Worm (Caenorhabditis elegans) whole organism, young adult: ENCODE results near the gene madf-1.

ENCODE experiments used
- Y53G8AR.9 ChIP-seq: fragments of 200-800 bp; sonication (Bioruptor generic); conservative IDR thresholded peaks from 2 replicates; pipeline ENCODE4 v1.3.6; 2022; ENCODE audit warnings: missing genetic modification reagents, missing genetic modification characterization, missing compliant biosample characterization
- Y56A3A.18 ChIP-seq: fragments of 200-800 bp; sonication (Bioruptor generic); IDR thresholded peaks from 2 replicates; pipeline ENCODE4 v1.3.6; 2022; ENCODE audit warnings: missing genetic modification reagents, missing genetic modification characterization, missing compliant biosample characterization
- Y67H2A.10 ChIP-seq: fragments of 200-800 bp; sonication (Bioruptor generic); conservative IDR thresholded peaks from 2 replicates; pipeline ENCODE4 v1.3.6; 2022; ENCODE audit warnings: missing genetic modification reagents, missing genetic modification characterization, missing compliant biosample characterization
- egrh-3 ChIP-seq: fragments of 200-800 bp; sonication (Bioruptor generic); IDR thresholded peaks from 2 replicates; pipeline ENCODE4 v1.3.6; 2022; ENCODE audit warnings: missing genetic modification reagents, missing genetic modification characterization, missing compliant biosample characterization
- hlh-26 ChIP-seq: fragments of 200-800 bp; sonication (Bioruptor generic); conservative IDR thresholded peaks from 2 replicates; pipeline ENCODE4 v1.3.6; 2022; ENCODE audit warnings: missing genetic modification reagents, missing genetic modification characterization, missing compliant biosample characterization
- lag-1 ChIP-seq: fragments of 200-800 bp; sonication (Bioruptor generic); IDR thresholded peaks from 2 replicates; pipeline ENCODE4 v1.3.6; 2022; ENCODE audit warnings: missing genetic modification reagents, missing genetic modification characterization, missing compliant biosample characterization
- lin-26 ChIP-seq: fragments of 200-800 bp; sonication (Bioruptor generic); IDR thresholded peaks from 2 replicates; pipeline ENCODE4 v1.3.6; 2022; ENCODE audit warnings: missing genetic modification reagents, missing genetic modification characterization, missing compliant biosample characterization
- lin-54 ChIP-seq: fragments of 200-800 bp; sonication (Bioruptor generic); optimal IDR thresholded peaks from 2 replicates; lab custom pipeline; 2018; ENCODE audit warnings: mild to moderate bottlenecking, missing genetic modification characterization, missing compliant biosample characterization
- pha-4 ChIP-seq: fragments of 150-350 bp; sonication (generic microtip); optimal IDR thresholded peaks from 2 replicates; lab custom pipeline; 2014; ENCODE audit warnings: missing biosample characterization, missing genetic modification reagents, missing genetic modification characterization
- rec-8 ChIP-seq, 2 experiments: sonication (generic microtip); optimal IDR thresholded peaks; 2 replicates each; lab custom pipeline; 2016; ENCODE audit warnings: mild to moderate bottlenecking in 2 of 2, missing genetic modification characterization in 2 of 2, missing genetic modification reagents in 2 of 2, missing genotype in 2 of 2, missing biosample characterization in 1 of 2, missing compliant biosample characterization in 1 of 2, moderate library complexity in 1 of 2
- sptf-2 ChIP-seq: fragments of 200-800 bp; sonication (Bioruptor generic); optimal IDR thresholded peaks from 2 replicates; lab custom pipeline; 2018; ENCODE audit warnings: mild to moderate bottlenecking, missing genetic modification characterization, missing compliant biosample characterization
- tbx-9 ChIP-seq: sonication (generic microtip); optimal IDR thresholded peaks from 2 replicates; lab custom pipeline; 2016; ENCODE audit warnings: borderline replicate concordance, missing genetic modification characterization, inconsistent platforms, missing compliant biosample characterization
- unc-62 ChIP-seq: fragments of 150-350 bp; optimal IDR thresholded peaks from 2 replicates; lab custom pipeline; 2014; ENCODE audit warnings: missing biosample characterization, missing genetic modification reagents, missing genetic modification characterization
- ztf-25 ChIP-seq: fragments of 200-800 bp; sonication (Bioruptor generic); IDR thresholded peaks from 2 replicates; pipeline ENCODE4 v1.3.6; 2022; ENCODE audit warnings: missing genetic modification reagents, missing genetic modification characterization, missing compliant biosample characterization

DNA sequence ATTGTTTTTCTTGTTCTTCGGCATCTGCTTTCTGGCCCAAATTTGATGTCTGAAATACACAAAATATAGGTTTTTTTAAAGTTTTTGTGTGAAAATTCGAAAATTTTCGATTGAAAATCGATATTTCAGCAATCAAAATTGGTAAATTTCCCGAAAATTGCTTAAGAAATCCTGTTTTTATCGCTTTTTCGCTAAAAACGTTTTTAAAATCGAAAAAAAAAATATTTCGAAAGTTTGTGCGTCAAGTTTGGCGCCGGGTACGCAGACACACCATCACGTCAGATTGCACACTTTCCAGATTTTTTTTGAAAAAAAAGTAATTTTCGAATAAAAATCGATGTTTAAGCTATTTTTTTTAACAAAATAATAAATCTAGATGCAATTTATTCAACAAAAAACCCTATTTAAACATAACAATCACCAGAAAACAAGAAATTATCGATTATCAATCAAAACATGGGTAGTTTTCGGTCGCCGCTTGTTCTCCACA lies 36.3 kb downstream of the madf-1 start, which contains the start of gene skr-18:
- TF ChIP-seq lin-26 (no peak), hlh-26 (GFP tag; lab: Robert Waterston, UW) (no peak), pha-4 (tag; lab: Kevin White, UChicago) (no peak), unc-62 (no peak), rec-8 (tag; optimal IDR thresholded peaks at IDR 0.05; lab: Kevin White, UChicago) (no peak), ztf-25 (GFP tag; lab: Robert Waterston, UW) (no peak), tbx-9 (tag; lab: Kevin White, UChicago) (no peak), egrh-3 (no peak), Y53G8AR.9 (GFP tag; lab: Robert Waterston, UW) (no peak), lin-54 (peak; percentile 2), Y67H2A.10 (GFP tag; lab: Robert Waterston, UW) (no peak), Y56A3A.18 (no peak), sptf-2 (GFP tag; lab: Kevin White, UChicago) (no peak), lag-1 (GFP tag; lab: Robert Waterston, UW) (no peak)
